Fruit fly (Drosophila melanogaster) whole organism, embryonic: ENCODE measurements around the gene mRpL4.

Source experiments
- Ada2b ChIP-seq: fragments of 200-800 bp; sonication (Bioruptor generic); IDR thresholded peaks from 2 replicates; pipeline ENCODE4 v1.3.6; 2022; ENCODE audit warnings: missing biosample characterization, missing genetic modification characterization
- Atf6 ChIP-seq: fragments of 200-800 bp; sonication (Bioruptor generic); IDR thresholded peaks from 2 replicates; pipeline ENCODE4 v1.3.6; 2022; ENCODE audit warnings: missing biosample characterization, missing genetic modification characterization
- B-H1 ChIP-seq: fragments of 200-800 bp; sonication (Bioruptor generic); IDR thresholded peaks from 3 replicates; pipeline ENCODE4 v1.3.6; 2022; ENCODE audit warnings: missing biosample characterization, missing genetic modification characterization
- CG10979 ChIP-seq: fragments of 200-800 bp; sonication (Bioruptor generic); optimal IDR thresholded peaks from 2 replicates; lab custom pipeline; 2018; ENCODE audit warnings: missing biosample characterization, mild to moderate bottlenecking, missing genetic modification characterization, moderate library complexity
- CG11085 ChIP-seq: fragments of 200-800 bp; sonication (Bioruptor generic); IDR thresholded peaks from 2 replicates; pipeline ENCODE4 v1.3.6; 2022; ENCODE audit warnings: missing biosample characterization, missing genetic modification characterization
- CG11093 ChIP-seq: fragments of 200-800 bp; sonication (Bioruptor generic); IDR thresholded peaks from 3 replicates; pipeline ENCODE4 v1.3.6; 2022; ENCODE audit warnings: missing biosample characterization, missing genetic modification characterization
- CG12391 ChIP-seq: fragments of 200-800 bp; sonication (Bioruptor generic); optimal IDR thresholded peaks from 3 replicates; lab custom pipeline; 2018; ENCODE audit warnings: missing biosample characterization, mild to moderate bottlenecking, missing genetic modification characterization, moderate library complexity
- CG12744 ChIP-seq: fragments of 200-800 bp; sonication (Bioruptor generic); optimal IDR thresholded peaks from 2 replicates; lab custom pipeline; 2016; ENCODE audit warnings: missing biosample characterization, missing genetic modification characterization
- CG13123 ChIP-seq: fragments of 200-800 bp; sonication (Bioruptor generic); optimal IDR thresholded peaks from 2 replicates; lab custom pipeline; 2016; ENCODE audit warnings: missing biosample characterization, missing genetic modification characterization
- CG13287 ChIP-seq: fragments of 200-800 bp; sonication (Bioruptor generic); IDR thresholded peaks from 2 replicates; pipeline ENCODE4 v1.3.6; 2022; ENCODE audit warnings: missing biosample characterization, missing genetic modification characterization; ENCODE audit not compliant: partially characterized antibody
- CG13624 ChIP-seq: fragments of 200-800 bp; sonication (Bioruptor generic); optimal IDR thresholded peaks from 2 replicates; lab custom pipeline; 2016; ENCODE audit warnings: missing biosample characterization, missing genetic modification characterization
- CG15514 ChIP-seq: fragments of 200-800 bp; sonication (Bioruptor generic); optimal IDR thresholded peaks from 3 replicates; lab custom pipeline; 2017; ENCODE audit warnings: missing biosample characterization, missing genetic modification characterization, mild to moderate bottlenecking, moderate library complexity, missing genetic modification reagents
- CG15601 ChIP-seq: fragments of 200-800 bp; sonication (Bioruptor generic); optimal IDR thresholded peaks from 3 replicates; lab custom pipeline; 2019; ENCODE audit warnings: missing biosample characterization, mild to moderate bottlenecking, missing genetic modification characterization, moderate library complexity
- CG17385 ChIP-seq: fragments of 200-800 bp; sonication (Bioruptor generic); optimal IDR thresholded peaks from 3 replicates; lab custom pipeline; 2018; ENCODE audit warnings: missing biosample characterization, mild to moderate bottlenecking, missing genetic modification characterization
- CG17829 ChIP-seq: fragments of 200-800 bp; optimal IDR thresholded peaks from 2 replicates; lab custom pipeline; 2019; ENCODE audit warnings: missing biosample characterization, mild to moderate bottlenecking, missing genetic modification characterization, moderate library complexity
- CG18764 ChIP-seq: fragments of 200-800 bp; sonication (Bioruptor generic); optimal IDR thresholded peaks from 3 replicates; lab custom pipeline; 2016; ENCODE audit warnings: missing biosample characterization, missing genetic modification characterization
- CG32532 ChIP-seq: fragments of 200-800 bp; sonication (Bioruptor generic); IDR thresholded peaks from 2 replicates; pipeline ENCODE4 v1.3.6; 2022; ENCODE audit warnings: missing biosample characterization, missing genetic modification characterization
- CG34224 ChIP-seq: fragments of 200-800 bp; sonication (Bioruptor generic); IDR thresholded peaks from 3 replicates; pipeline ENCODE4 v1.3.6; 2022; ENCODE audit warnings: missing biosample characterization, missing genetic modification characterization; ENCODE audit not compliant: partially characterized antibody
- CG3847 ChIP-seq: fragments of 200-800 bp; sonication (Bioruptor generic); IDR thresholded peaks from 2 replicates; pipeline ENCODE4 v1.3.6; 2022; ENCODE audit warnings: missing biosample characterization, missing genetic modification characterization
- CG4424 ChIP-seq: fragments of 200-800 bp; sonication (Bioruptor generic); optimal IDR thresholded peaks from 3 replicates; lab custom pipeline; 2016; ENCODE audit warnings: missing biosample characterization, missing genetic modification characterization
- CG6654 ChIP-seq: fragments of 200-800 bp; sonication (Bioruptor generic); optimal IDR thresholded peaks from 2 replicates; lab custom pipeline; 2017; ENCODE audit warnings: missing biosample characterization, mild to moderate bottlenecking, missing genetic modification characterization
- CG6689 ChIP-seq: fragments of 200-800 bp; sonication (Bioruptor generic); IDR thresholded peaks from 2 replicates; pipeline ENCODE4 v1.3.6; 2022; ENCODE audit warnings: missing biosample characterization, missing genetic modification characterization
- CG7556 ChIP-seq: fragments of 200-800 bp; sonication (Bioruptor generic); optimal IDR thresholded peaks from 2 replicates; lab custom pipeline; 2017; ENCODE audit warnings: missing biosample characterization, mild to moderate bottlenecking, missing genetic modification characterization
- CG8388 ChIP-seq: fragments of 200-800 bp; sonication (Bioruptor generic); optimal IDR thresholded peaks from 2 replicates; lab custom pipeline; 2019; ENCODE audit warnings: missing biosample characterization, mild to moderate bottlenecking, missing genetic modification characterization, moderate library complexity
- CoRest ChIP-seq: fragments of 200-800 bp; sonication (Bioruptor generic); optimal IDR thresholded peaks from 3 replicates; lab custom pipeline; 2018; ENCODE audit warnings: missing biosample characterization, mild to moderate bottlenecking, missing genetic modification characterization, moderate library complexity
- Deaf1 ChIP-seq: fragments of 200-800 bp; optimal IDR thresholded peaks from 3 replicates; lab custom pipeline; 2019; ENCODE audit warnings: missing biosample characterization, mild to moderate bottlenecking, missing genetic modification characterization, moderate library complexity
- Dip3 ChIP-seq: fragments of 200-800 bp; sonication (Bioruptor generic); optimal IDR thresholded peaks from 3 replicates; lab custom pipeline; 2016; ENCODE audit warnings: missing biosample characterization, missing genetic modification characterization
- Doc3 ChIP-seq: fragments of 200-800 bp; sonication (Bioruptor generic); IDR thresholded peaks from 3 replicates; pipeline ENCODE4 v1.3.6; 2022; ENCODE audit warnings: missing biosample characterization, missing genetic modification characterization; ENCODE audit not compliant: partially characterized antibody
- Drgx ChIP-seq: fragments of 200-800 bp; sonication (Bioruptor generic); IDR thresholded peaks from 2 replicates; pipeline ENCODE4 v1.3.6; 2022; ENCODE audit warnings: missing biosample characterization, missing genetic modification characterization
- HHEX ChIP-seq: fragments of 200-800 bp; sonication (Bioruptor generic); optimal IDR thresholded peaks from 3 replicates; lab custom pipeline; 2017; ENCODE audit warnings: missing biosample characterization, mild to moderate bottlenecking, missing genetic modification characterization, missing genetic modification reagents
- Hr39 ChIP-seq: fragments of >200 bp; optimal IDR thresholded peaks from 2 replicates; lab custom pipeline; 2017
- NC2β ChIP-seq: fragments of 200-800 bp; sonication (Bioruptor generic); optimal IDR thresholded peaks from 2 replicates; lab custom pipeline; 2016; ENCODE audit warnings: missing biosample characterization, missing genetic modification characterization
- Scr ChIP-seq: fragments of 200-800 bp; sonication (Bioruptor generic); IDR thresholded peaks from 2 replicates; pipeline ENCODE4 v1.3.6; 2022; ENCODE audit warnings: missing biosample characterization, missing genetic modification characterization; ENCODE audit not compliant: partially characterized antibody
- Sox100B ChIP-seq: fragments of 200-800 bp; sonication (Bioruptor generic); optimal IDR thresholded peaks from 3 replicates; lab custom pipeline; 2018; ENCODE audit warnings: missing biosample characterization, mild to moderate bottlenecking, missing genetic modification characterization
- Ssrp ChIP-seq: fragments of 200-800 bp; sonication (Bioruptor generic); optimal IDR thresholded peaks from 2 replicates; lab custom pipeline; 2018; ENCODE audit warnings: missing biosample characterization, mild to moderate bottlenecking, missing genetic modification characterization, moderate library complexity
- ab ChIP-seq: fragments of 200-800 bp; sonication (Bioruptor generic); optimal IDR thresholded peaks from 2 replicates; lab custom pipeline; 2016; ENCODE audit warnings: missing biosample characterization, missing genetic modification characterization
- ap ChIP-seq: fragments of 200-800 bp; sonication (Bioruptor generic); IDR thresholded peaks from 2 replicates; pipeline ENCODE4 v1.3.6; 2022; ENCODE audit warnings: missing biosample characterization, missing genetic modification characterization
- bab2 ChIP-seq: fragments of 200-800 bp; sonication (Bioruptor generic); optimal IDR thresholded peaks from 2 replicates; lab custom pipeline; 2016; ENCODE audit warnings: missing biosample characterization, missing genetic modification characterization
- caup ChIP-seq: fragments of 200-800 bp; sonication (Bioruptor generic); optimal IDR thresholded peaks from 3 replicates; lab custom pipeline; 2017; ENCODE audit warnings: missing biosample characterization, mild to moderate bottlenecking, missing genetic modification characterization, moderate library complexity; ENCODE audit not compliant: severe bottlenecking
- croc ChIP-seq: fragments of 200-800 bp; sonication (Bioruptor generic); conservative IDR thresholded peaks from 3 replicates; pipeline ENCODE4 v1.3.6; 2022; ENCODE audit warnings: missing biosample characterization, missing genetic modification characterization
- dmrt99B ChIP-seq: fragments of 200-800 bp; sonication (Bioruptor generic); optimal IDR thresholded peaks from 2 replicates; lab custom pipeline; 2018; ENCODE audit warnings: missing biosample characterization, mild to moderate bottlenecking, missing genetic modification characterization, moderate library complexity
- esg ChIP-seq: fragments of 200-800 bp; sonication (Bioruptor generic); conservative IDR thresholded peaks from 2 replicates; pipeline ENCODE4 v1.3.6; 2022; ENCODE audit warnings: missing biosample characterization, missing genetic modification characterization
- gt ChIP-seq: fragments of 200-800 bp; sonication (Bioruptor generic); IDR thresholded peaks from 2 replicates; pipeline ENCODE4 v1.3.6; 2022; ENCODE audit warnings: missing biosample characterization, missing genetic modification characterization
- jumu ChIP-seq: fragments of 200-800 bp; sonication (Bioruptor generic); optimal IDR thresholded peaks from 3 replicates; lab custom pipeline; 2016; ENCODE audit warnings: missing biosample characterization, missing genetic modification characterization
- nerfin-2 ChIP-seq: fragments of 200-800 bp; sonication (Bioruptor generic); IDR thresholded peaks from 2 replicates; pipeline ENCODE4 v1.3.6; 2022; ENCODE audit warnings: missing biosample characterization, missing genetic modification characterization; ENCODE audit not compliant: partially characterized antibody
- run ChIP-seq: fragments of 200-800 bp; sonication (Bioruptor generic); optimal IDR thresholded peaks from 3 replicates; lab custom pipeline; 2018; ENCODE audit warnings: missing biosample characterization, mild to moderate bottlenecking, missing genetic modification characterization
- stc ChIP-seq: fragments of 200-800 bp; sonication (Bioruptor generic); IDR thresholded peaks from 2 replicates; pipeline ENCODE4 v1.3.6; 2022; ENCODE audit warnings: missing biosample characterization, missing genetic modification characterization
- tap ChIP-seq: fragments of 200-800 bp; optimal IDR thresholded peaks from 3 replicates; lab custom pipeline; 2019; ENCODE audit warnings: missing biosample characterization, mild to moderate bottlenecking, missing genetic modification characterization, moderate library complexity
- tll ChIP-seq, 2 experiments: fragments of 200-800 bp in 1 of 2; fragments of >200 bp in 1 of 2; sonication (Bioruptor generic) in 1 of 2; optimal IDR thresholded peaks; 2 replicates each; lab custom pipeline; 2017 to 2019; ENCODE audit warnings: missing biosample characterization in 2 of 2, missing genetic modification characterization in 2 of 2, mild to moderate bottlenecking in 1 of 2, moderate library complexity in 1 of 2
- zfh1 ChIP-seq: fragments of 200-800 bp; sonication (Bioruptor generic); IDR thresholded peaks from 3 replicates; pipeline ENCODE4 v1.3.6; 2022; ENCODE audit warnings: missing biosample characterization, missing genetic modification characterization
- zfh2 ChIP-seq: fragments of 200-800 bp; sonication (Bioruptor generic); optimal IDR thresholded peaks from 2 replicates; lab custom pipeline; 2016; ENCODE audit warnings: missing biosample characterization, missing genetic modification characterization

mRpL4 gene

DNA sequence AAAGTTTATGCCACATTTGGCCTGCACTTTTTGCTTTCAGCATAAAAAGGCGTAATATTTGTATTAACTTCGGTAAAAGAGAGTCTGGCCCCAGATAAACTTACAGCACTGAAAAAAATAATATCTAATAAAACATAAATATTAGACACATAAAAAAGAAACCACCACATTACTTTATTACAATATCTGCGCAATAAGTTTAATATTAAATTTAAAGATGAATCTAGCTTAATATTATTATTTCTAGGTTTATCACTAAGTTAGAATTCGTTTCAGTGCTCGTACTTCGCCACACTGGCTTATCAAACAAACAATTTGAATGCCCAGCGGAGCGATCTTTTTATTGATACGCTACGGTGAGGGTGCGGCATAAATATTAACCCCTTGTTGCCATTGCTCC is 28.9 kb upstream of the mRpL4 start (continued):
- TF ChIP-seq Atf6 (no peak), Ada2b (GFP tag; lab: Robert Waterston, UW) (no peak), ab (GFP tag; lab: Kevin White, UChicago) (no peak), Ssrp (tag; lab: Kevin White, UChicago) (peak; percentile 1), CG10979 (tag; lab: Kevin White, UChicago) (peak; percentile 42), CG15601 (tag; lab: Kevin White, UChicago) (peak; percentile 27), Dip3 (GFP tag; lab: Kevin White, UChicago) (no peak), tap (peak; percentile 9), CG13624 (GFP tag; lab: Kevin White, UChicago) (no peak), zfh1 (GFP tag; lab: Robert Waterston, UW) (no peak), CG17829 (peak; percentile 43), Doc3 (GFP tag; lab: Robert Waterston, UW) (no peak), stc (no peak), run (tag; lab: Kevin White, UChicago) (no peak), tll (GFP tag; optimal IDR thresholded peaks at IDR 0.05; lab: Kevin White, UChicago) (no peak), CoRest (tag; lab: Kevin White, UChicago) (peak; percentile 16), ap (no peak), gt (GFP tag; lab: Robert Waterston, UW) (no peak), croc (GFP tag; lab: Robert Waterston, UW) (no peak), CG12744 (no peak), CG17385 (GFP tag; lab: Kevin White, UChicago) (peak; percentile 5), Hr39 (lab: Kevin White, UChicago) (no peak), CG6654 (GFP tag; lab: Kevin White, UChicago) (no peak), Drgx (no peak), CG12391 (tag; lab: Kevin White, UChicago) (peak; percentile 59), Scr (no peak), Sox100B (GFP tag; lab: Kevin White, UChicago) (peak; percentile 29), esg (GFP tag; lab: Robert Waterston, UW) (peak; percentile 31), HHEX (GFP tag; lab: Kevin White, UChicago) (peak; percentile 11), NC2β (GFP tag; lab: Kevin White, UChicago) (no peak), nerfin-2 (no peak), CG11093 (GFP tag; lab: Robert Waterston, UW) (no peak), CG13123 (GFP tag; lab: Kevin White, UChicago) (no peak), bab2 (GFP tag; lab: Kevin White, UChicago) (no peak), B-H1 (no peak), CG8388 (peak; percentile 37), CG34224 (no peak), CG7556 (GFP tag; lab: Kevin White, UChicago) (peak; percentile 18), jumu (GFP tag; lab: Kevin White, UChicago) (no peak), CG13287 (GFP tag; lab: Robert Waterston, UW) (no peak), dmrt99B (tag; lab: Kevin White, UChicago) (peak; percentile 57), CG18764 (GFP tag; lab: Kevin White, UChicago) (no peak), Deaf1 (tag; lab: Kevin White, UChicago) (no peak), caup (GFP tag; lab: Kevin White, UChicago) (no peak), zfh2 (GFP tag; lab: Kevin White, UChicago) (no peak), CG15514 (peak; percentile 3), CG3847 (no peak), CG4424 (GFP tag; lab: Kevin White, UChicago) (peak; percentile 10), CG11085 (no peak), CG32532 (GFP tag; lab: Robert Waterston, UW) (peak; percentile 21; the same call in 1 of the 2 replicates), CG6689 (GFP tag; lab: Robert Waterston, UW) (0 out of 2 replicates have a peak, but pooled peaks have one; percentile 38)
